Worm (Caenorhabditis elegans) whole organism, young adult: ENCODE data around the gene unc-50.
A peak's percentile ranks its signal among the peaks of the same experiment; 100 is the strongest.
"Not testable (repeated sequence)": the region's sequence is repeated elsewhere in the genome, so short reads cannot be mapped to it uniquely, and the experiment has no call there.

Experiments used
- B0019.2 ChIP-seq: fragments of 200-800 bp; sonication (Bioruptor generic); conservative IDR thresholded peaks from 2 replicates; pipeline ENCODE4 v1.3.6; 2022; ENCODE audit warnings: missing genetic modification reagents, missing genetic modification characterization, missing compliant biosample characterization
- B0336.3 ChIP-seq: fragments of 200-800 bp; sonication (Bioruptor generic); IDR thresholded peaks from 2 replicates; pipeline ENCODE4 v1.3.6; 2022; ENCODE audit warnings: missing genetic modification characterization, missing compliant biosample characterization
- C06A6.2 ChIP-seq: fragments of 200-800 bp; sonication (Bioruptor generic); conservative IDR thresholded peaks from 2 replicates; pipeline ENCODE4 v1.3.6; 2022; ENCODE audit warnings: missing genetic modification characterization, missing compliant biosample characterization
- C17E4.6 ChIP-seq: fragments of 200-800 bp; sonication (Bioruptor generic); IDR thresholded peaks from 2 replicates; pipeline ENCODE4 v1.3.6; 2022; ENCODE audit warnings: missing genetic modification reagents, missing genetic modification characterization, missing compliant biosample characterization
- D2030.7 ChIP-seq: fragments of 200-800 bp; sonication (Bioruptor generic); IDR thresholded peaks from 2 replicates; pipeline ENCODE4 v1.3.6; 2022; ENCODE audit warnings: missing genetic modification reagents, missing genetic modification characterization, missing compliant biosample characterization
- F23B12.7 ChIP-seq: sonication (generic microtip); optimal IDR thresholded peaks from 2 replicates; lab custom pipeline; 2017; ENCODE audit warnings: missing genetic modification characterization, mild to moderate bottlenecking, missing compliant biosample characterization, antibody characterized with exemption, moderate library complexity; ENCODE audit not compliant: insufficient read depth
- F33H1.4 ChIP-seq: fragments of 200-800 bp; sonication (Bioruptor generic); IDR thresholded peaks from 2 replicates; pipeline ENCODE4 v1.3.6; 2022; ENCODE audit warnings: missing genetic modification reagents, missing genetic modification characterization, missing compliant biosample characterization
- F37B4.10 ChIP-seq: fragments of 200-800 bp; sonication (Bioruptor generic); IDR thresholded peaks from 2 replicates; pipeline ENCODE4 v1.3.6; 2022; ENCODE audit warnings: missing genetic modification characterization, missing compliant biosample characterization
- F49E8.2 ChIP-seq: sonication (generic microtip); optimal IDR thresholded peaks from 3 replicates; lab custom pipeline; 2017; ENCODE audit warnings: missing genetic modification characterization, mild to moderate bottlenecking, missing compliant biosample characterization, antibody characterized with exemption, moderate library complexity; ENCODE audit not compliant: insufficient read depth
- F55B11.4 ChIP-seq: sonication (generic microtip); optimal IDR thresholded peaks from 2 replicates; lab custom pipeline; 2016; ENCODE audit warnings: missing compliant biosample characterization, missing genetic modification characterization, borderline replicate concordance; ENCODE audit not compliant: insufficient read depth
- F57C9.4 ChIP-seq: sonication (generic microtip); optimal IDR thresholded peaks from 2 replicates; lab custom pipeline; 2017; ENCODE audit warnings: mild to moderate bottlenecking, missing genetic modification characterization, missing compliant biosample characterization
- Y56A3A.18 ChIP-seq: fragments of 200-800 bp; sonication (Bioruptor generic); IDR thresholded peaks from 2 replicates; pipeline ENCODE4 v1.3.6; 2022; ENCODE audit warnings: missing genetic modification reagents, missing genetic modification characterization, missing compliant biosample characterization
- Y67H2A.10 ChIP-seq: fragments of 200-800 bp; sonication (Bioruptor generic); conservative IDR thresholded peaks from 2 replicates; pipeline ENCODE4 v1.3.6; 2022; ENCODE audit warnings: missing genetic modification reagents, missing genetic modification characterization, missing compliant biosample characterization
- Y79H2A.3 ChIP-seq: fragments of 200-800 bp; sonication (Bioruptor generic); conservative IDR thresholded peaks from 2 replicates; pipeline ENCODE4 v1.3.6; 2022; ENCODE audit warnings: missing genetic modification reagents, missing genetic modification characterization, missing compliant biosample characterization
- Y95B8A.8 ChIP-seq: fragments of 200-800 bp; sonication (Bioruptor generic); IDR thresholded peaks from 2 replicates; pipeline ENCODE4 v1.3.6; 2022; ENCODE audit warnings: missing genetic modification reagents, missing genetic modification characterization, missing compliant biosample characterization
- ZK185.1 ChIP-seq: sonication (generic microtip); optimal IDR thresholded peaks from 2 replicates; lab custom pipeline; 2016; ENCODE audit warnings: mild to moderate bottlenecking, missing genetic modification characterization, missing compliant biosample characterization; ENCODE audit not compliant: poor library complexity, severe bottlenecking
- bed-2 ChIP-seq: fragments of 200-800 bp; sonication (Bioruptor generic); IDR thresholded peaks from 2 replicates; pipeline ENCODE4 v1.3.6; 2022; ENCODE audit warnings: missing genetic modification reagents, missing genetic modification characterization, missing compliant biosample characterization
- ceh-100 ChIP-seq: fragments of 200-800 bp; sonication (Bioruptor generic); IDR thresholded peaks from 2 replicates; pipeline ENCODE4 v1.3.6; 2022; ENCODE audit warnings: missing genetic modification reagents, missing genetic modification characterization, missing compliant biosample characterization
- ceh-27 ChIP-seq: fragments of 200-800 bp; sonication (Bioruptor generic); optimal IDR thresholded peaks from 2 replicates; lab custom pipeline; 2018; ENCODE audit warnings: mild to moderate bottlenecking, missing genetic modification characterization, moderate library complexity, missing compliant biosample characterization
- ceh-91 ChIP-seq: fragments of 200-800 bp; sonication (Bioruptor generic); IDR thresholded peaks from 2 replicates; pipeline ENCODE4 v1.3.6; 2022; ENCODE audit warnings: missing genetic modification reagents, missing genetic modification characterization, missing compliant biosample characterization
- dox-1 ChIP-seq: fragments of 200-800 bp; sonication (Bioruptor generic); IDR thresholded peaks from 2 replicates; pipeline ENCODE4 v1.3.6; 2022; ENCODE audit warnings: missing genetic modification reagents, missing genetic modification characterization, missing compliant biosample characterization
- egl-44 ChIP-seq: fragments of 200-800 bp; sonication (Bioruptor generic); IDR thresholded peaks from 2 replicates; pipeline ENCODE4 v1.3.6; 2022; ENCODE audit warnings: missing genetic modification reagents, missing genetic modification characterization, missing compliant biosample characterization
- egrh-3 ChIP-seq: fragments of 200-800 bp; sonication (Bioruptor generic); IDR thresholded peaks from 2 replicates; pipeline ENCODE4 v1.3.6; 2022; ENCODE audit warnings: missing genetic modification reagents, missing genetic modification characterization, missing compliant biosample characterization
- hmg-1.2 ChIP-seq: fragments of 200-800 bp; sonication (Bioruptor generic); IDR thresholded peaks from 2 replicates; pipeline ENCODE4 v1.3.6; 2022; ENCODE audit warnings: missing genetic modification reagents, missing genetic modification characterization, missing compliant biosample characterization
- hsf-1 ChIP-seq: fragments of 200-800 bp; sonication (Bioruptor generic); IDR thresholded peaks from 2 replicates; pipeline ENCODE4 v1.3.6; 2022; ENCODE audit warnings: missing genetic modification reagents, missing genetic modification characterization, missing compliant biosample characterization
- lin-26 ChIP-seq: fragments of 200-800 bp; sonication (Bioruptor generic); IDR thresholded peaks from 2 replicates; pipeline ENCODE4 v1.3.6; 2022; ENCODE audit warnings: missing genetic modification reagents, missing genetic modification characterization, missing compliant biosample characterization
- lin-35 ChIP-seq, 3 experiments: fragments of 150-350 bp in 2 of 3; sonication (generic microtip) in 1 of 3; optimal IDR thresholded peaks; 2 replicates each; lab custom pipeline; 2014 to 2018; ENCODE audit warnings: missing biosample characterization in 3 of 3, missing genetic modification characterization in 3 of 3, missing genetic modification reagents in 3 of 3
- lin-40 ChIP-seq: sonication (generic microtip); optimal IDR thresholded peaks from 2 replicates; lab custom pipeline; 2016; ENCODE audit warnings: missing genetic modification characterization, mild to moderate bottlenecking, missing compliant biosample characterization, missing genotype, missing genetic modification reagents
- lin-54 ChIP-seq: fragments of 200-800 bp; sonication (Bioruptor generic); optimal IDR thresholded peaks from 2 replicates; lab custom pipeline; 2018; ENCODE audit warnings: mild to moderate bottlenecking, missing genetic modification characterization, missing compliant biosample characterization
- lir-1 ChIP-seq: fragments of 200-800 bp; sonication (Bioruptor generic); conservative IDR thresholded peaks from 2 replicates; pipeline ENCODE4 v1.3.6; 2022; ENCODE audit warnings: missing genetic modification reagents, missing genetic modification characterization, missing compliant biosample characterization
- lsl-1 ChIP-seq: fragments of 200-800 bp; sonication (Bioruptor generic); optimal IDR thresholded peaks from 2 replicates; lab custom pipeline; 2018; ENCODE audit warnings: mild to moderate bottlenecking, missing genetic modification characterization, moderate library complexity, missing compliant biosample characterization
- madf-3 ChIP-seq: fragments of 200-800 bp; sonication (Bioruptor generic); IDR thresholded peaks from 2 replicates; pipeline ENCODE4 v1.3.6; 2022; ENCODE audit warnings: missing genetic modification reagents, missing genetic modification characterization, missing compliant biosample characterization
- madf-6 ChIP-seq: fragments of 200-800 bp; sonication (Bioruptor generic); IDR thresholded peaks from 2 replicates; pipeline ENCODE4 v1.3.6; 2022; ENCODE audit warnings: missing genetic modification reagents, missing genetic modification characterization, missing compliant biosample characterization
- madf-8 ChIP-seq: fragments of 200-800 bp; sonication (Bioruptor generic); conservative IDR thresholded peaks from 2 replicates; pipeline ENCODE4 v1.3.6; 2022; ENCODE audit warnings: missing genetic modification reagents, missing genetic modification characterization, missing compliant biosample characterization
- mcd-1 ChIP-seq: fragments of 200-800 bp; sonication (Bioruptor generic); IDR thresholded peaks from 2 replicates; pipeline ENCODE4 v1.3.6; 2022; ENCODE audit warnings: missing genetic modification reagents, missing genetic modification characterization, missing compliant biosample characterization
- nfyb-1 ChIP-seq: fragments of 200-800 bp; sonication (Bioruptor generic); IDR thresholded peaks from 2 replicates; pipeline ENCODE4 v1.3.6; 2022; ENCODE audit warnings: missing genetic modification reagents, missing genetic modification characterization, missing compliant biosample characterization
- pbrm-1 ChIP-seq: fragments of 200-800 bp; sonication (Bioruptor generic); IDR thresholded peaks from 2 replicates; pipeline ENCODE4 v1.3.6; 2022; ENCODE audit warnings: missing genetic modification reagents, missing genetic modification characterization, missing compliant biosample characterization
- rcor-1 ChIP-seq: fragments of 200-800 bp; sonication (Bioruptor generic); IDR thresholded peaks from 2 replicates; pipeline ENCODE4 v1.3.6; 2022; ENCODE audit warnings: missing genetic modification reagents, missing genetic modification characterization, missing compliant biosample characterization
- sea-2 ChIP-seq: fragments of 200-800 bp; sonication (Bioruptor generic); IDR thresholded peaks from 2 replicates; pipeline ENCODE4 v1.3.6; 2022; ENCODE audit warnings: missing genetic modification characterization, missing compliant biosample characterization
- snpc-3.4 ChIP-seq: sonication (generic microtip); optimal IDR thresholded peaks from 2 replicates; lab custom pipeline; 2017; ENCODE audit warnings: missing genetic modification characterization, mild to moderate bottlenecking, missing compliant biosample characterization, antibody characterized with exemption, moderate library complexity, missing genotype, missing genetic modification reagents
- snpc-4 ChIP-seq, 5 experiments: fragments of 150-350 bp in 1 of 5; sonication (generic microtip) in 4 of 5; optimal IDR thresholded peaks; 2 replicates each; lab custom pipeline; 2014 to 2018; ENCODE audit warnings: missing genetic modification characterization in 5 of 5, missing biosample characterization in 3 of 5, antibody characterized with exemption in 2 of 5, mild to moderate bottlenecking in 2 of 5, missing compliant biosample characterization in 2 of 5, missing genotype in 2 of 5, moderate library complexity in 2 of 5, missing genetic modification reagents in 1 of 5
- tbp1 ChIP-seq: fragments of 200-800 bp; sonication (Bioruptor generic); optimal IDR thresholded peaks from 2 replicates; lab custom pipeline; 2018; ENCODE audit warnings: mild to moderate bottlenecking, missing genetic modification characterization, missing compliant biosample characterization
- xnd-1 ChIP-seq: sonication (generic microtip); optimal IDR thresholded peaks from 2 replicates; lab custom pipeline; 2016; ENCODE audit warnings: missing genotype, missing genetic modification reagents, missing genetic modification characterization, missing compliant biosample characterization
- ztf-18 ChIP-seq: sonication (generic microtip); optimal IDR thresholded peaks from 2 replicates; lab custom pipeline; 2016; ENCODE audit warnings: missing genotype, mild to moderate bottlenecking, missing genetic modification characterization, missing compliant biosample characterization
- ztf-25 ChIP-seq: fragments of 200-800 bp; sonication (Bioruptor generic); IDR thresholded peaks from 2 replicates; pipeline ENCODE4 v1.3.6; 2022; ENCODE audit warnings: missing genetic modification reagents, missing genetic modification characterization, missing compliant biosample characterization
- ztf-28 ChIP-seq: fragments of 200-800 bp; sonication (Bioruptor generic); IDR thresholded peaks from 2 replicates; pipeline ENCODE4 v1.3.6; 2022; ENCODE audit warnings: missing genetic modification reagents, missing genetic modification characterization, missing compliant biosample characterization

The unc-50 gene

ce11 chrIII:10320228-10320705 lies 2.3 kb upstream of the unc-50 start:
- TF ChIP-seq bed-2 (0 out of 2 replicates have a peak, but pooled peaks have one; percentile 7), F49E8.2 (peak; percentile 15), lir-1 (GFP tag; lab: Robert Waterston, UW) (0 out of 2 replicates have a peak, but pooled peaks have one; percentile 44), ztf-28 (GFP tag; lab: Robert Waterston, UW) (peak; percentile 60; the same call in 1 of the 2 replicates), lin-26 (0 out of 2 replicates have a peak, but pooled peaks have one; percentile 25), hmg-1.2 (peak; percentile 49), snpc-4 (tag; optimal IDR thresholded peaks at IDR 0.05; lab: Kevin White, UChicago) (peak in 1 of 4 experiments; percentile 15), egl-44 (GFP tag; lab: Robert Waterston, UW) (0 out of 2 replicates have a peak, but pooled peaks have one; percentile 12), lsl-1 (GFP tag; lab: Kevin White, UChicago) (peak; percentile 85), Y56A3A.18 (GFP tag; lab: Robert Waterston, UW) (0 out of 2 replicates have a peak, but pooled peaks have one; percentile 24), ceh-91 (peak; percentile 75), F33H1.4 (peak; percentile 56), dox-1 (GFP tag; lab: Robert Waterston, UW) (peak; percentile 80), rcor-1 (GFP tag; lab: Robert Waterston, UW) (peak; percentile 70), hsf-1 (GFP tag; lab: Robert Waterston, UW) (peak; percentile 67), Y95B8A.8 (GFP tag; lab: Robert Waterston, UW) (peak; percentile 69; the same call in 1 of the 2 replicates), nfyb-1 (GFP tag; lab: Robert Waterston, UW) (peak; percentile 50; the same call in 1 of the 2 replicates), xnd-1 (peak; percentile 44), pbrm-1 (peak; percentile 64; the same call in 1 of the 2 replicates), madf-3 (0 out of 2 replicates have a peak, but pooled peaks have one; percentile 10), F37B4.10 (GFP tag; lab: Robert Waterston, UW) (0 out of 2 replicates have a peak, but pooled peaks have one; percentile 58), B0336.3 (GFP tag; lab: Robert Waterston, UW) (0 out of 2 replicates have a peak, but pooled peaks have one; percentile 9), madf-8 (GFP tag; lab: Robert Waterston, UW) (peak; percentile 38), ztf-18 (tag; lab: Kevin White, UChicago) (peak; percentile 67), tbp1 (peak; percentile 6), snpc-3.4 (tag; lab: Kevin White, UChicago) (peak; percentile 41), D2030.7 (peak; percentile 95), ceh-100 (GFP tag; lab: Robert Waterston, UW) (peak; percentile 88), Y79H2A.3 (GFP tag; lab: Robert Waterston, UW) (peak; percentile 41; the same call in 1 of the 2 replicates), B0019.2 (GFP tag; lab: Robert Waterston, UW) (peak; percentile 38), mcd-1 (peak; percentile 76), madf-6 (GFP tag; lab: Robert Waterston, UW) (peak; percentile 88), lin-54 (GFP tag; lab: Kevin White, UChicago) (peak; percentile 37), egrh-3 (peak; percentile 59), Y67H2A.10 (GFP tag; lab: Robert Waterston, UW) (0 out of 2 replicates have a peak, but pooled peaks have one; percentile 31)
- not testable (repeated sequence) for TF ChIP-seq snpc-4 (GFP tag; optimal IDR thresholded peaks at IDR 0.05; lab: Kevin White, UChicago)

- TF ChIP-seq lin-40 (no peak), F23B12.7 (tag; lab: Kevin White, UChicago) (peak; percentile 43), snpc-4 (GFP tag; optimal IDR thresholded peaks at IDR 0.05; lab: Kevin White, UChicago) (no peak), snpc-4 (tag; optimal IDR thresholded peaks at IDR 0.05; lab: Kevin White, UChicago) (peak in 3 of 4 experiments; percentile 6 to 28 (median 7)), dox-1 (GFP tag; lab: Robert Waterston, UW) (0 out of 2 replicates have a peak, but pooled peaks have one; percentile 24), lin-35 (GFP tag; optimal IDR thresholded peaks at IDR 0.05; lab: Kevin White, UChicago) (peak in 1 of 3 experiments; percentile 26), mcd-1 (peak; percentile 88), C17E4.6 (no peak), ztf-25 (no peak), ceh-27 (GFP tag; lab: Kevin White, UChicago) (peak; percentile 48), D2030.7 (peak; percentile 31; the same call in 1 of the 2 replicates), F55B11.4 (tag; lab: Kevin White, UChicago) (no peak), sea-2 (GFP tag; lab: Robert Waterston, UW) (no peak), C06A6.2 (GFP tag; lab: Robert Waterston, UW) (no peak), F57C9.4 (tag; lab: Kevin White, UChicago) (no peak), ZK185.1 (no peak)
Observed at ce11 chrIII:10318755-10319154, 793 bp upstream of the unc-50 start, which contains the start of gene unc-69. Gene unc-69 (plus strand): TSS chrIII:10318939.
